Fruit fly (Drosophila melanogaster) whole organism, prepupa: Measurements from ENCODE around the gene RSG7.

Source experiments
- Blimp-1 ChIP-seq: fragments of 200-800 bp; sonication (Bioruptor generic); optimal IDR thresholded peaks from 3 replicates; lab custom pipeline; 2017; ENCODE audit warnings: missing biosample characterization, missing genetic modification characterization, mild to moderate bottlenecking, moderate library complexity, missing genetic modification reagents
- CG10631 ChIP-seq: fragments of 200-800 bp; sonication (Bioruptor generic); optimal IDR thresholded peaks from 2 replicates; lab custom pipeline; 2016; ENCODE audit warnings: missing biosample characterization, missing genetic modification characterization
- CG11902 ChIP-seq: fragments of 200-800 bp; sonication (Bioruptor generic); optimal IDR thresholded peaks from 3 replicates; lab custom pipeline; 2016; ENCODE audit warnings: missing biosample characterization, missing genetic modification characterization
- CG15336 ChIP-seq: fragments of 200-800 bp; sonication (Bioruptor generic); IDR thresholded peaks from 2 replicates; pipeline ENCODE4 v1.3.6; 2022; ENCODE audit warnings: missing biosample characterization, missing genetic modification characterization
- CG34406 ChIP-seq: fragments of 200-800 bp; sonication (Bioruptor generic); optimal IDR thresholded peaks from 3 replicates; lab custom pipeline; 2016; ENCODE audit warnings: missing biosample characterization, missing genetic modification characterization
- CG3919 ChIP-seq: fragments of 200-800 bp; sonication (Bioruptor generic); optimal IDR thresholded peaks from 3 replicates; lab custom pipeline; 2016; ENCODE audit warnings: missing biosample characterization, missing genetic modification characterization
- CG6792 ChIP-seq: fragments of 200-800 bp; sonication (Bioruptor generic); optimal IDR thresholded peaks from 3 replicates; lab custom pipeline; 2016; ENCODE audit warnings: missing biosample characterization, missing genetic modification characterization
- CG7368 ChIP-seq: fragments of 200-800 bp; sonication (Bioruptor generic); optimal IDR thresholded peaks from 3 replicates; lab custom pipeline; 2016; ENCODE audit warnings: missing biosample characterization, missing genetic modification characterization
- Gug ChIP-seq: fragments of 200-800 bp; sonication (Bioruptor generic); IDR thresholded peaks from 2 replicates; pipeline ENCODE4 v1.3.6; 2022; ENCODE audit warnings: missing biosample characterization, missing genetic modification characterization
- dac ChIP-seq: fragments of 200-800 bp; sonication (Bioruptor generic); optimal IDR thresholded peaks from 2 replicates; lab custom pipeline; 2017; ENCODE audit warnings: missing biosample characterization, mild to moderate bottlenecking, missing genetic modification characterization
- fd85E ChIP-seq: fragments of 200-800 bp; sonication (Bioruptor generic); optimal IDR thresholded peaks from 3 replicates; lab custom pipeline; 2016; ENCODE audit warnings: missing biosample characterization, missing genetic modification characterization
- svp ChIP-seq: fragments of 200-800 bp; sonication (Bioruptor generic); peaks from one replicate; lab custom pipeline; 2016; ENCODE audit warnings: missing biosample characterization, missing genetic modification characterization

- TF ChIP-seq CG15336 (GFP tag; lab: Robert Waterston, UW), result no peak
- no peak for TF ChIP-seq fd85E
- TF ChIP-seq CG6792 (GFP tag; lab: Kevin White, UChicago), result no peak
- no peak for TF ChIP-seq CG3919 (GFP tag; lab: Kevin White, UChicago)
- TF ChIP-seq CG10631 (GFP tag; lab: Kevin White, UChicago), result no peak
- TF ChIP-seq Gug (GFP tag; lab: Robert Waterston, UW), result peak; percentile 10; the same call in 1 of the 2 replicates
- no peak for TF ChIP-seq dac (GFP tag; lab: Kevin White, UChicago)
- TF ChIP-seq CG34406 (GFP tag; lab: Kevin White, UChicago), result no peak
- TF ChIP-seq CG7368, result no peak
- no peak for TF ChIP-seq svp (GFP tag; lab: Kevin White, UChicago)
- TF ChIP-seq CG11902 (GFP tag; lab: Kevin White, UChicago), result no peak
- TF ChIP-seq Blimp-1, result no peak
Observed at dm6 chrX:16799914-16800313, 44.3 kb downstream of the RSG7 start.
